Worm (Caenorhabditis elegans) whole organism, L1 larva: ENCODE data around the gene C10A4.6.

ENCODE experiments used
- C16A3.4 ChIP-seq: fragments of 150-350 bp; optimal IDR thresholded peaks from 2 replicates; lab custom pipeline; 2014; ENCODE audit warnings: missing biosample characterization, missing genetic modification characterization
- C34B4.2 ChIP-seq: sonication (generic microtip); optimal IDR thresholded peaks from 2 replicates; lab custom pipeline; 2017; ENCODE audit warnings: mild to moderate bottlenecking, missing genetic modification characterization, missing compliant biosample characterization
- Y116A8C.19 ChIP-seq: sonication (generic microtip); optimal IDR thresholded peaks from 2 replicates; lab custom pipeline; 2016; ENCODE audit warnings: missing compliant biosample characterization, missing genetic modification characterization, borderline replicate concordance
- alr-1 ChIP-seq: fragments of 200-800 bp; sonication (Bioruptor generic); optimal IDR thresholded peaks from 2 replicates; lab custom pipeline; 2018; ENCODE audit warnings: borderline replicate concordance, mild to moderate bottlenecking, missing genetic modification characterization, missing compliant biosample characterization
- blmp-1 ChIP-seq: fragments of 150-350 bp; optimal IDR thresholded peaks from 2 replicates; lab custom pipeline; 2014; ENCODE audit warnings: missing biosample characterization, missing genetic modification characterization
- ceh-63 ChIP-seq: fragments of 200-800 bp; sonication (Bioruptor generic); optimal IDR thresholded peaks from 2 replicates; lab custom pipeline; 2018; ENCODE audit warnings: mild to moderate bottlenecking, missing genetic modification characterization, missing compliant biosample characterization
- ceh-8 ChIP-seq: fragments of 200-800 bp; sonication (Bioruptor generic); optimal IDR thresholded peaks from 2 replicates; lab custom pipeline; 2018; ENCODE audit warnings: mild to moderate bottlenecking, missing genetic modification characterization, moderate library complexity, missing compliant biosample characterization
- ceh-90 ChIP-seq: sonication (generic microtip); optimal IDR thresholded peaks from 2 replicates; lab custom pipeline; 2016; ENCODE audit warnings: missing genetic modification characterization, missing compliant biosample characterization
- dpl-1 ChIP-seq, 3 experiments: fragments of 150-350 bp in 2 of 3; sonication (generic microtip) in 1 of 3; optimal IDR thresholded peaks; 2 replicates each; lab custom pipeline; 2014 to 2017; ENCODE audit warnings: missing biosample characterization in 3 of 3, missing genetic modification characterization in 3 of 3, missing genetic modification reagents in 3 of 3
- dsc-1 ChIP-seq: sonication (generic microtip); optimal IDR thresholded peaks from 2 replicates; lab custom pipeline; 2016; ENCODE audit warnings: mild to moderate bottlenecking, missing genetic modification characterization, missing compliant biosample characterization
- efl-1 ChIP-seq, 4 experiments: fragments of 150-350 bp; optimal IDR thresholded peaks in 3 of 4; peaks in 1 of 4; 1 replicate in 1 of 4; 2 replicates in 3 of 4; lab custom pipeline; 2014; ENCODE audit warnings: missing biosample characterization in 2 of 4, missing genetic modification characterization in 2 of 4, missing genetic modification reagents in 2 of 4
- egl-27 ChIP-seq, 2 experiments: fragments of 150-350 bp in 1 of 2; sonication (generic microtip); optimal IDR thresholded peaks; 3 replicates each; lab custom pipeline; 2017 to 2018; ENCODE audit warnings: missing biosample characterization in 2 of 2, missing genetic modification characterization in 2 of 2, missing genetic modification reagents in 2 of 2
- elt-3 ChIP-seq, 6 experiments: fragments of 150-350 bp in 1 of 6; sonication (generic microtip); optimal IDR thresholded peaks; 2 replicates each; lab custom pipeline; 2017 to 2018; ENCODE audit warnings: missing biosample characterization in 6 of 6, missing genetic modification characterization in 6 of 6, inconsistent platforms in 1 of 6
- ets-5 ChIP-seq: fragments of 200-800 bp; sonication (Bioruptor generic); IDR thresholded peaks from 2 replicates; pipeline ENCODE4 v1.3.6; 2022; ENCODE audit warnings: missing genetic modification characterization, missing compliant biosample characterization
- fkh-10 ChIP-seq: sonication (generic microtip); optimal IDR thresholded peaks from 2 replicates; lab custom pipeline; 2017; ENCODE audit warnings: missing biosample characterization, missing genetic modification reagents, missing genetic modification characterization
- fkh-8 ChIP-seq: sonication (generic microtip); optimal IDR thresholded peaks from 2 replicates; lab custom pipeline; 2016; ENCODE audit warnings: mild to moderate bottlenecking, missing genetic modification characterization, missing compliant biosample characterization
- fos-1 ChIP-seq: fragments of 150-350 bp; optimal IDR thresholded peaks from 2 replicates; lab custom pipeline; 2014; ENCODE audit warnings: missing biosample characterization, missing genetic modification characterization
- hpl-2 ChIP-seq: fragments of 150-350 bp; optimal IDR thresholded peaks from 2 replicates; lab custom pipeline; 2014; ENCODE audit warnings: missing biosample characterization, missing genetic modification reagents, missing genetic modification characterization
- isw-1 ChIP-seq: fragments of 200-800 bp; sonication (Bioruptor generic); IDR thresholded peaks from 2 replicates; pipeline ENCODE4 v1.3.6; 2022; ENCODE audit warnings: missing genetic modification characterization, missing compliant biosample characterization
- lin-13 ChIP-seq: fragments of 150-350 bp; optimal IDR thresholded peaks from 2 replicates; lab custom pipeline; 2014; ENCODE audit warnings: missing biosample characterization, missing genetic modification reagents, missing genetic modification characterization
- lin-14 ChIP-seq: fragments of 200-800 bp; sonication (Bioruptor generic); optimal IDR thresholded peaks from 2 replicates; lab custom pipeline; 2018; ENCODE audit warnings: mild to moderate bottlenecking, missing genetic modification characterization, moderate library complexity, missing compliant biosample characterization
- lir-3 ChIP-seq: sonication (generic microtip); optimal IDR thresholded peaks from 2 replicates; lab custom pipeline; 2016; ENCODE audit warnings: mild to moderate bottlenecking, missing genetic modification characterization, moderate library complexity, missing compliant biosample characterization; ENCODE audit not compliant: poor library complexity
- lsy-2 ChIP-seq, 2 experiments: fragments of 150-350 bp; optimal IDR thresholded peaks; 2 replicates each; lab custom pipeline; 2014; ENCODE audit warnings: missing biosample characterization in 2 of 2, missing genetic modification characterization in 2 of 2
- nhr-19 ChIP-seq: fragments of 200-800 bp; sonication (Bioruptor generic); conservative IDR thresholded peaks from 2 replicates; pipeline ENCODE4 v1.3.6; 2022; ENCODE audit warnings: missing genetic modification characterization, missing compliant biosample characterization
- nhr-20 ChIP-seq: sonication (generic microtip); optimal IDR thresholded peaks from 2 replicates; lab custom pipeline; 2016; ENCODE audit warnings: mild to moderate bottlenecking, missing genetic modification characterization, missing compliant biosample characterization
- nhr-28 ChIP-seq: fragments of 150-350 bp; optimal IDR thresholded peaks from 2 replicates; lab custom pipeline; 2014; ENCODE audit warnings: missing biosample characterization, missing genetic modification characterization
- nhr-47 ChIP-seq: sonication (generic microtip); optimal IDR thresholded peaks from 2 replicates; lab custom pipeline; 2016; ENCODE audit warnings: mild to moderate bottlenecking, missing genetic modification characterization, moderate library complexity, missing compliant biosample characterization
- nhr-71 ChIP-seq: sonication (generic microtip); optimal IDR thresholded peaks from 2 replicates; lab custom pipeline; 2016; ENCODE audit warnings: mild to moderate bottlenecking, missing genetic modification characterization, moderate library complexity, missing compliant biosample characterization
- nhr-76 ChIP-seq: sonication (generic microtip); optimal IDR thresholded peaks from 2 replicates; lab custom pipeline; 2017; ENCODE audit warnings: missing biosample characterization, missing genetic modification characterization
- nhr-85 ChIP-seq: sonication (generic microtip); peaks from one replicate; lab custom pipeline; 2016; ENCODE audit warnings: missing genetic modification characterization, inconsistent platforms, missing compliant biosample characterization
- nhr-90 ChIP-seq: sonication (generic microtip); optimal IDR thresholded peaks from 2 replicates; lab custom pipeline; 2016; ENCODE audit warnings: mild to moderate bottlenecking, missing genetic modification characterization, missing compliant biosample characterization; ENCODE audit not compliant: poor library complexity
- snpc-4 ChIP-seq: fragments of 150-350 bp; optimal IDR thresholded peaks from 2 replicates; lab custom pipeline; 2014; ENCODE audit warnings: missing biosample characterization, missing genetic modification characterization
- snu-23 ChIP-seq: sonication (generic microtip); optimal IDR thresholded peaks from 2 replicates; lab custom pipeline; 2016; ENCODE audit warnings: missing genetic modification characterization, missing compliant biosample characterization
- sup-37 ChIP-seq: fragments of 200-800 bp; sonication (Bioruptor generic); optimal IDR thresholded peaks from 2 replicates; lab custom pipeline; 2018; ENCODE audit warnings: mild to moderate bottlenecking, missing genetic modification characterization, missing compliant biosample characterization
- swsn-7 ChIP-seq: sonication (generic microtip); optimal IDR thresholded peaks from 2 replicates; lab custom pipeline; 2016; ENCODE audit warnings: missing genetic modification characterization, missing compliant biosample characterization
- unc-30 ChIP-seq: sonication (generic microtip); optimal IDR thresholded peaks from 2 replicates; lab custom pipeline; 2017; ENCODE audit warnings: missing biosample characterization, missing genetic modification characterization
- unc-62 ChIP-seq: fragments of 150-350 bp; optimal IDR thresholded peaks from 2 replicates; lab custom pipeline; 2014; ENCODE audit warnings: missing biosample characterization, missing genetic modification reagents, missing genetic modification characterization
- unc-98 ChIP-seq: fragments of 200-800 bp; sonication (Bioruptor generic); IDR thresholded peaks from 2 replicates; pipeline ENCODE4 v1.3.6; 2022; ENCODE audit warnings: missing genetic modification characterization, missing compliant biosample characterization
- vab-15 ChIP-seq: sonication (generic microtip); optimal IDR thresholded peaks from 2 replicates; lab custom pipeline; 2017; ENCODE audit warnings: missing genotype, mild to moderate bottlenecking, missing genetic modification characterization, missing compliant biosample characterization
- xbp-1 ChIP-seq: sonication (generic microtip); optimal IDR thresholded peaks from 2 replicates; lab custom pipeline; 2016; ENCODE audit warnings: missing genetic modification characterization, missing compliant biosample characterization
- ztf-4 ChIP-seq: fragments of 150-350 bp; optimal IDR thresholded peaks from 2 replicates; lab custom pipeline; 2014; ENCODE audit warnings: missing biosample characterization, missing genetic modification characterization

The C10A4.6 gene

DNA sequence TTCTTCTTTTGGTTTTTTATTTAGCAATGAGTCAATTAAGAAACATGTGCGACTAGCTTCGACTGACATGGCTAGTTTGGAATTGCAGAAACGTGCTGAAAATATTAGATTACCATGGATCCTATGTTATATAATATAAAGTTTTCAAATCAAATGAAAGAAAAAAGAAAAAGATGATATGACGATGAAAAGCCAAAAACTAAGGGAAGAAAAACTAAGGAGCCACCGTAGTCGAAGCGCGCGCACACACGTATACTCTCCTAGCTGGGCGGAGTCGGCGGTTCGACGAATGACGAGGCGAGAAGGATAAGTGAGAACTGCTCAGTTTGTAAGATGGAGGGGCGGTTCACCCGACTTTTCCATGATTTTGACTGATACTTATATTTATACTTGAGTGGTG lies 34.4 kb downstream of the C10A4.6 start, which contains the start of gene mnm-2:
TSS of gene mnm-2 (minus strand) at position 101 of the 400 bp plus-strand sequence.
- no peak for TF ChIP-seq swsn-7 (tag; lab: Kevin White, UChicago)
- no peak for TF ChIP-seq fos-1 (tag; lab: Kevin White, UChicago)
- TF ChIP-seq unc-62 (GFP tag; lab: Kevin White, UChicago): no peak
- TF ChIP-seq C16A3.4 (tag; lab: Kevin White, UChicago): no peak
- no peak for TF ChIP-seq C34B4.2 (tag; lab: Kevin White, UChicago)
- TF ChIP-seq lir-3 (tag; lab: Kevin White, UChicago): no peak
- no peak for TF ChIP-seq hpl-2 (GFP tag; lab: Kevin White, UChicago)
- TF ChIP-seq lin-14 (GFP tag; lab: Kevin White, UChicago): no peak
- TF ChIP-seq ztf-4 (tag; lab: Kevin White, UChicago): no peak
- TF ChIP-seq snpc-4 (tag; lab: Kevin White, UChicago): no peak
- TF ChIP-seq alr-1 (tag; lab: Kevin White, UChicago): no peak
- no peak for TF ChIP-seq fkh-10 (GFP tag; lab: Kevin White, UChicago)
- TF ChIP-seq isw-1 (GFP tag; lab: Robert Waterston, UW): no peak
- TF ChIP-seq ceh-63 (GFP tag; lab: Kevin White, UChicago): no peak
- no peak for TF ChIP-seq ceh-90
- no peak for TF ChIP-seq fkh-8

DNA sequence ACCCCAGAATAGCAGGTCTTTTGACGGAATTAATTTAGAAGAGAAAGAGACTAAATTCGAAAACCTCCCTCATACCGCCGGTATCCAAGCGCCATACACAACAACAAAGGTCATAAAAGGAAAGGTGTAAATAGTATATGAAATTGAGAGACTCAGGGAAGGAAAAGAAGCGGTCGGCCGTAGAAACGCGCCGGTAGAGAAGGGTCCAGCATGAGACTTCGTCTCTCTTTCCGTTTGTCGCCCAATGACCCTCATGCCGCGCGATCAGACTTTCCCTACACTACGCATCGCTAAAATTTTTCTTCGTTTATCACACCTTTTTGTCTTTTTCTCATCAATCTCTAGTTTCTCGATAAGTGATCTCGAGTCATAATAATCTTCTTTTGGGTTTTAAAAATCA lies 40.1 kb downstream of the C10A4.6 start:
- no peak for TF ChIP-seq unc-98
- peak in 1 of 2 experiments; percentile 16 for TF ChIP-seq lsy-2 (tag; optimal IDR thresholded peaks at IDR 0.05; lab: Kevin White, UChicago)
- no peak for TF ChIP-seq egl-27 (tag; optimal IDR thresholded peaks at IDR 0.05; lab: Kevin White, UChicago)
- no peak for TF ChIP-seq ceh-8 (GFP tag; lab: Kevin White, UChicago)
- TF ChIP-seq lin-14 (GFP tag; lab: Kevin White, UChicago): peak; percentile 67
- TF ChIP-seq snu-23 (GFP tag; lab: Kevin White, UChicago): peak; percentile 58
- no peak for TF ChIP-seq vab-15 (tag; lab: Kevin White, UChicago)
- peak; percentile 86 for TF ChIP-seq blmp-1
- peak; percentile 77 for TF ChIP-seq nhr-85 (tag; lab: Kevin White, UChicago)
- TF ChIP-seq xbp-1 (tag; lab: Kevin White, UChicago): no peak
- TF ChIP-seq ets-5 (GFP tag; lab: Robert Waterston, UW): no peak
- peak in 2 of 6 experiments; percentile 37 to 79 for TF ChIP-seq elt-3 (tag; optimal IDR thresholded peaks at IDR 0.05; lab: Kevin White, UChicago)
- TF ChIP-seq nhr-71: peak; percentile 47
- TF ChIP-seq nhr-20 (tag; lab: Kevin White, UChicago): peak; percentile 49
- no peak for TF ChIP-seq Y116A8C.19
- TF ChIP-seq nhr-90 (tag; lab: Kevin White, UChicago): peak; percentile 23
- TF ChIP-seq nhr-47: peak; percentile 6
- no peak for TF ChIP-seq efl-1 (optimal IDR thresholded peaks at IDR 0.05; lab: Kevin White, UChicago)
- TF ChIP-seq efl-1 (GFP tag; optimal IDR thresholded peaks at IDR 0.05 in 1 of 2; lab: Kevin White, UChicago): no peak
- peak; percentile 21 for TF ChIP-seq nhr-19 (GFP tag; lab: Robert Waterston, UW)

DNA sequence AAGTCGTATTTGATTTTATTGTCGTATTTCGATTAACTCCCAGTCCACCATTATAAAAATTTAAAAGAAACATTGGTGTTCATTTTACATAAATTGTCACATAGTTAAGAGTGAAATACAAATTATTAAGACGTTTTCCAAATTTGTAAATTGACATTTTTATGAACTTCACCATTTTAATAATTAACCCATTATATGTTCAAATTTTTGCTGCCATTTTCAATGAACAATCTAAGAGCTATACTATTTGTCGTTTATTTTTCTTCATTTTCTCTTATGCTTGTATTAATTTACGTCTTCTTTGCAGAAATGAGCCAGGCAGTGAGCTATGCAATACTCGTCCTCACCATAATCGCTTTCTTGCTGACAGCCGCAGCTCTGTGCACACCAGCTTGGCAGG lies 40.8 kb downstream of the C10A4.6 start, which contains the start of gene clc-2:
TSS of gene clc-2 (plus strand) at position 301 of the 400 bp plus-strand sequence.
- no peak for TF ChIP-seq elt-3 (tag; optimal IDR thresholded peaks at IDR 0.05; lab: Kevin White, UChicago)
- TF ChIP-seq dsc-1 (tag; lab: Kevin White, UChicago): no peak
- TF ChIP-seq unc-30 (tag; lab: Kevin White, UChicago): no peak
- TF ChIP-seq lin-13 (GFP tag; lab: Kevin White, UChicago): no peak
- TF ChIP-seq nhr-85 (tag; lab: Kevin White, UChicago): no peak
- no peak for TF ChIP-seq lin-14 (GFP tag; lab: Kevin White, UChicago)
- no peak for TF ChIP-seq vab-15 (tag; lab: Kevin White, UChicago)
- no peak for TF ChIP-seq nhr-76 (tag; lab: Kevin White, UChicago)
- TF ChIP-seq dpl-1 (GFP tag; optimal IDR thresholded peaks at IDR 0.05; lab: Kevin White, UChicago): no peak
- TF ChIP-seq nhr-28 (tag; lab: Kevin White, UChicago): no peak
- no peak for TF ChIP-seq sup-37 (GFP tag; lab: Kevin White, UChicago)
- no peak for TF ChIP-seq alr-1 (tag; lab: Kevin White, UChicago)
- TF ChIP-seq, all 84 proteins: peak for 0
